Fruit fly (Drosophila melanogaster) whole organism, embryonic: Measurements from ENCODE around the gene CG10195.
A peak's percentile ranks its signal among the peaks of the same experiment; 100 is the strongest.

Experiments used
- CG10431 ChIP-seq: fragments of 200-800 bp; sonication (Bioruptor generic); optimal IDR thresholded peaks from 3 replicates; lab custom pipeline; 2018; ENCODE audit warnings: missing biosample characterization, mild to moderate bottlenecking, missing genetic modification characterization
- CG10462 ChIP-seq: fragments of 200-800 bp; sonication (Bioruptor generic); optimal IDR thresholded peaks from 2 replicates; lab custom pipeline; 2016; ENCODE audit warnings: missing biosample characterization, missing genetic modification characterization
- CG12391 ChIP-seq: fragments of 200-800 bp; sonication (Bioruptor generic); optimal IDR thresholded peaks from 3 replicates; lab custom pipeline; 2018; ENCODE audit warnings: missing biosample characterization, mild to moderate bottlenecking, missing genetic modification characterization, moderate library complexity
- CG13123 ChIP-seq: fragments of 200-800 bp; sonication (Bioruptor generic); optimal IDR thresholded peaks from 2 replicates; lab custom pipeline; 2016; ENCODE audit warnings: missing biosample characterization, missing genetic modification characterization
- CG1529 ChIP-seq: fragments of 200-800 bp; sonication (Bioruptor generic); optimal IDR thresholded peaks from 3 replicates; lab custom pipeline; 2018; ENCODE audit warnings: missing biosample characterization, missing genetic modification characterization
- CG15514 ChIP-seq: fragments of 200-800 bp; sonication (Bioruptor generic); optimal IDR thresholded peaks from 3 replicates; lab custom pipeline; 2017; ENCODE audit warnings: missing biosample characterization, missing genetic modification characterization, mild to moderate bottlenecking, moderate library complexity, missing genetic modification reagents
- CG16779 ChIP-seq: fragments of 200-800 bp; sonication (Bioruptor generic); IDR thresholded peaks from 2 replicates; pipeline ENCODE4 v1.3.6; 2022; ENCODE audit warnings: missing biosample characterization, missing genetic modification characterization
- CG16815 ChIP-seq: fragments of 200-800 bp; sonication (Bioruptor generic); optimal IDR thresholded peaks from 3 replicates; lab custom pipeline; 2017; ENCODE audit warnings: missing biosample characterization, mild to moderate bottlenecking, missing genetic modification characterization
- CG18262 ChIP-seq: fragments of 200-800 bp; optimal IDR thresholded peaks from 3 replicates; lab custom pipeline; 2019; ENCODE audit warnings: missing biosample characterization, mild to moderate bottlenecking, missing genetic modification characterization, moderate library complexity
- CG18476 ChIP-seq: fragments of 200-800 bp; sonication (Bioruptor generic); optimal IDR thresholded peaks from 2 replicates; lab custom pipeline; 2016; ENCODE audit warnings: missing biosample characterization, mild to moderate bottlenecking, missing genetic modification characterization
- CG18619 ChIP-seq: fragments of 200-800 bp; sonication (Bioruptor generic); optimal IDR thresholded peaks from 3 replicates; lab custom pipeline; 2017; ENCODE audit warnings: missing biosample characterization, mild to moderate bottlenecking, missing genetic modification characterization
- CG30020 ChIP-seq: fragments of 200-800 bp; optimal IDR thresholded peaks from 2 replicates; lab custom pipeline; 2019; ENCODE audit warnings: missing biosample characterization, mild to moderate bottlenecking, missing genetic modification characterization, moderate library complexity
- CG31441 ChIP-seq: fragments of 200-800 bp; sonication (Bioruptor generic); IDR thresholded peaks from 2 replicates; pipeline ENCODE4 v1.3.6; 2022; ENCODE audit warnings: missing biosample characterization, missing genetic modification characterization
- CG3163 ChIP-seq: fragments of 200-800 bp; sonication (Bioruptor generic); optimal IDR thresholded peaks from 3 replicates; lab custom pipeline; 2016; ENCODE audit warnings: missing biosample characterization, missing genetic modification characterization
- CG32772 ChIP-seq: fragments of 200-800 bp; sonication (Bioruptor generic); IDR thresholded peaks from 2 replicates; pipeline ENCODE4 v1.3.6; 2022; ENCODE audit warnings: missing biosample characterization, missing genetic modification characterization
- CG4617 ChIP-seq: fragments of 200-800 bp; sonication (Bioruptor generic); optimal IDR thresholded peaks from 3 replicates; lab custom pipeline; 2016; ENCODE audit warnings: missing biosample characterization, missing genetic modification characterization, borderline replicate concordance
- CG6689 ChIP-seq: fragments of 200-800 bp; sonication (Bioruptor generic); IDR thresholded peaks from 2 replicates; pipeline ENCODE4 v1.3.6; 2022; ENCODE audit warnings: missing biosample characterization, missing genetic modification characterization
- CG8359 ChIP-seq: fragments of 200-800 bp; sonication (Bioruptor generic); optimal IDR thresholded peaks from 2 replicates; lab custom pipeline; 2017; ENCODE audit warnings: missing biosample characterization, mild to moderate bottlenecking, missing genetic modification characterization, borderline replicate concordance
- ERR ChIP-seq: fragments of 200-800 bp; sonication (Bioruptor generic); optimal IDR thresholded peaks from 2 replicates; lab custom pipeline; 2016; ENCODE audit warnings: missing biosample characterization, missing genetic modification characterization
- HmgD ChIP-seq: fragments of 200-800 bp; sonication (Bioruptor generic); optimal IDR thresholded peaks from 3 replicates; lab custom pipeline; 2016; ENCODE audit warnings: missing biosample characterization, missing genetic modification characterization
- Hr51 ChIP-seq, 2 experiments: fragments of 200-800 bp; sonication (Bioruptor generic); optimal IDR thresholded peaks; 2 replicates in 1 of 2; 3 replicates in 1 of 2; lab custom pipeline; 2016 to 2018; ENCODE audit warnings: missing biosample characterization in 2 of 2, missing genetic modification characterization in 2 of 2, mild to moderate bottlenecking in 1 of 2, moderate library complexity in 1 of 2
- Lhr ChIP-seq: fragments of 200-800 bp; sonication (Bioruptor generic); optimal IDR thresholded peaks from 3 replicates; lab custom pipeline; 2017; ENCODE audit warnings: mild to moderate bottlenecking, missing biosample characterization, missing genetic modification reagents, missing genetic modification characterization
- Meics ChIP-seq: fragments of 200-800 bp; sonication (Bioruptor generic); optimal IDR thresholded peaks from 2 replicates; lab custom pipeline; 2017; ENCODE audit warnings: missing biosample characterization, mild to moderate bottlenecking, missing genetic modification characterization
- NC2α ChIP-seq: fragments of 200-800 bp; sonication (Bioruptor generic); optimal IDR thresholded peaks from 2 replicates; lab custom pipeline; 2016; ENCODE audit warnings: missing biosample characterization, missing genetic modification characterization
- Pdp1 ChIP-seq, 2 experiments: fragments of 200-800 bp; sonication (Bioruptor generic); optimal IDR thresholded peaks; 3 replicates each; lab custom pipeline; 2016; ENCODE audit warnings: missing biosample characterization in 2 of 2, missing genetic modification characterization in 2 of 2, mild to moderate bottlenecking in 1 of 2, moderate library complexity in 1 of 2
- Scr ChIP-seq: fragments of 200-800 bp; sonication (Bioruptor generic); IDR thresholded peaks from 2 replicates; pipeline ENCODE4 v1.3.6; 2022; ENCODE audit warnings: missing biosample characterization, missing genetic modification characterization; ENCODE audit not compliant: partially characterized antibody
- Side ChIP-seq: fragments of 200-800 bp; sonication (Bioruptor generic); optimal IDR thresholded peaks from 2 replicates; lab custom pipeline; 2016; ENCODE audit warnings: missing biosample characterization, missing genetic modification characterization
- Six4 ChIP-seq: fragments of 200-800 bp; sonication (Bioruptor generic); optimal IDR thresholded peaks from 2 replicates; lab custom pipeline; 2016; ENCODE audit warnings: missing biosample characterization, missing genetic modification characterization
- Xbp1 ChIP-seq: fragments of 200-800 bp; sonication (Bioruptor generic); optimal IDR thresholded peaks from 3 replicates; lab custom pipeline; 2016; ENCODE audit warnings: missing biosample characterization, mild to moderate bottlenecking, missing genetic modification characterization
- Xrp1 ChIP-seq: fragments of 200-800 bp; sonication (Bioruptor generic); IDR thresholded peaks from 2 replicates; pipeline ENCODE4 v1.3.6; 2022; ENCODE audit warnings: missing biosample characterization, missing genetic modification characterization
- ac ChIP-seq: fragments of 200-800 bp; sonication (Bioruptor generic); optimal IDR thresholded peaks from 3 replicates; lab custom pipeline; 2017; ENCODE audit warnings: missing biosample characterization, mild to moderate bottlenecking, missing genetic modification characterization
- al ChIP-seq: fragments of 200-800 bp; sonication (Bioruptor generic); IDR thresholded peaks from 2 replicates; pipeline ENCODE4 v1.3.6; 2022; ENCODE audit warnings: missing biosample characterization, missing genetic modification characterization
- ap ChIP-seq: fragments of 200-800 bp; sonication (Bioruptor generic); IDR thresholded peaks from 2 replicates; pipeline ENCODE4 v1.3.6; 2022; ENCODE audit warnings: missing biosample characterization, missing genetic modification characterization
- bab2 ChIP-seq: fragments of 200-800 bp; sonication (Bioruptor generic); optimal IDR thresholded peaks from 2 replicates; lab custom pipeline; 2016; ENCODE audit warnings: missing biosample characterization, missing genetic modification characterization
- bbx ChIP-seq: fragments of 200-800 bp; sonication (Bioruptor generic); IDR thresholded peaks from 2 replicates; pipeline ENCODE4 v1.3.6; 2022; ENCODE audit warnings: missing biosample characterization, missing genetic modification characterization; ENCODE audit not compliant: partially characterized antibody
- ci ChIP-seq: fragments of 200-800 bp; sonication (Bioruptor generic); IDR thresholded peaks from 3 replicates; pipeline ENCODE4 v1.3.6; 2022; ENCODE audit warnings: missing biosample characterization, missing genetic modification characterization
- crc ChIP-seq: fragments of 200-800 bp; sonication (Bioruptor generic); optimal IDR thresholded peaks from 2 replicates; lab custom pipeline; 2016; ENCODE audit warnings: missing biosample characterization, missing genetic modification characterization
- fd102C ChIP-seq: fragments of 200-800 bp; sonication (Bioruptor generic); optimal IDR thresholded peaks from 2 replicates; lab custom pipeline; 2018; ENCODE audit warnings: missing biosample characterization, mild to moderate bottlenecking, missing genetic modification characterization, moderate library complexity
- fd3F ChIP-seq: fragments of 200-800 bp; sonication (Bioruptor generic); optimal IDR thresholded peaks from 2 replicates; lab custom pipeline; 2018; ENCODE audit warnings: missing biosample characterization, mild to moderate bottlenecking, missing genetic modification characterization, moderate library complexity
- fu2 ChIP-seq: fragments of 200-800 bp; sonication (Bioruptor generic); optimal IDR thresholded peaks from 2 replicates; lab custom pipeline; 2016; ENCODE audit warnings: missing biosample characterization, missing genetic modification characterization
- gfzf ChIP-seq: fragments of 200-800 bp; sonication (Bioruptor generic); optimal IDR thresholded peaks from 2 replicates; lab custom pipeline; 2016; ENCODE audit warnings: missing biosample characterization, mild to moderate bottlenecking, missing genetic modification characterization, moderate library complexity
- h ChIP-seq: fragments of >200 bp; optimal IDR thresholded peaks from 2 replicates; lab custom pipeline; 2017
- lilli ChIP-seq: fragments of 200-800 bp; sonication (Bioruptor generic); optimal IDR thresholded peaks from 3 replicates; lab custom pipeline; 2016; ENCODE audit warnings: missing biosample characterization, missing genetic modification characterization
- slp2 ChIP-seq: fragments of 200-800 bp; sonication (Bioruptor generic); optimal IDR thresholded peaks from 2 replicates; lab custom pipeline; 2016; ENCODE audit warnings: missing biosample characterization, missing genetic modification characterization
- tgo ChIP-seq: fragments of 200-800 bp; sonication (Bioruptor generic); IDR thresholded peaks from 3 replicates; pipeline ENCODE4 v1.3.6; 2022; ENCODE audit warnings: missing biosample characterization, missing genetic modification characterization
- tio ChIP-seq: fragments of 200-800 bp; sonication (Bioruptor generic); optimal IDR thresholded peaks from 2 replicates; lab custom pipeline; 2017; ENCODE audit warnings: missing biosample characterization, missing genetic modification characterization, inconsistent platforms
- tna ChIP-seq: fragments of 200-800 bp; sonication (Bioruptor generic); IDR thresholded peaks from 2 replicates; pipeline ENCODE4 v1.3.6; 2022; ENCODE audit warnings: missing biosample characterization, missing genetic modification characterization; ENCODE audit not compliant: partially characterized antibody
- twi ChIP-seq: fragments of 200-800 bp; optimal IDR thresholded peaks from 2 replicates; lab custom pipeline; 2019; ENCODE audit warnings: missing biosample characterization, mild to moderate bottlenecking, missing genetic modification characterization, moderate library complexity
- unpg ChIP-seq: fragments of 200-800 bp; sonication (Bioruptor generic); optimal IDR thresholded peaks from 3 replicates; lab custom pipeline; 2018; ENCODE audit warnings: missing biosample characterization, mild to moderate bottlenecking, missing genetic modification characterization, moderate library complexity
- wdn ChIP-seq: fragments of 200-800 bp; sonication (Bioruptor generic); IDR thresholded peaks from 2 replicates; pipeline ENCODE4 v1.3.6; 2022; ENCODE audit warnings: missing biosample characterization, missing genetic modification characterization
- wek ChIP-seq: fragments of 200-800 bp; sonication (Bioruptor generic); optimal IDR thresholded peaks from 3 replicates; lab custom pipeline; 2018; ENCODE audit warnings: missing biosample characterization, mild to moderate bottlenecking, missing genetic modification characterization, moderate library complexity
- zfh2 ChIP-seq: fragments of 200-800 bp; sonication (Bioruptor generic); optimal IDR thresholded peaks from 2 replicates; lab custom pipeline; 2016; ENCODE audit warnings: missing biosample characterization, missing genetic modification characterization

The CG10195 gene

DNA sequence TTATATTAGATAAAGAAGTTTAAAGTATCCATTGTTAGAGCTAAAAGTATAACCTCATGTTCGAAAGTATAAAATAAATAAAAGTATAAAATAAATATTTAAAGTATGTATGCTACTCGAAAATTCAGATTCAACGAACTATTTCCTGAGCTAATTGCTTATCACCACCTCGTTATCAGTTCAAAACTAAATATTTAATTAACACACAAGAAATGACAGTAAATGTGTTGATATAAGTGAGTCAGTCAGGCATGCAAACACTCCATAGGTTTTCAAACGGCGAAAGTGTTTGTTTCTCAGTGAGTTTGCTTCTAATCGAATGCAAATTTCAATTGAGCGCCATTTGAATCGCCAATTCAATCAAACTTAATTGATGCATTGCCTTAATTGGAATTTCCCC, 50.2 kb downstream of the CG10195 start (continued):
- TF ChIP-seq fd102C (GFP tag; lab: Kevin White, UChicago) (peak; percentile 79), HmgD (no peak), h (lab: Kevin White, UChicago) (no peak), CG13123 (GFP tag; lab: Kevin White, UChicago) (no peak), tna (GFP tag; lab: Robert Waterston, UW) (no peak), Scr (GFP tag; lab: Robert Waterston, UW) (no peak), tio (GFP tag; lab: Kevin White, UChicago) (no peak), fu2 (no peak), ap (GFP tag; lab: Robert Waterston, UW) (no peak), NC2α (GFP tag; lab: Kevin White, UChicago) (no peak), CG15514 (GFP tag; lab: Kevin White, UChicago) (peak; percentile 27), crc (GFP tag; lab: Kevin White, UChicago) (no peak), unpg (GFP tag; lab: Kevin White, UChicago) (peak; percentile 61), ci (GFP tag; lab: Robert Waterston, UW) (peak; percentile 56; the same call in 1 of the 3 replicates), Lhr (GFP tag; lab: Kevin White, UChicago) (peak; percentile 33), CG18262 (peak; percentile 67), CG30020 (tag; lab: Kevin White, UChicago) (no peak), ERR (no peak), Xrp1 (GFP tag; lab: Robert Waterston, UW) (peak; percentile 68), CG16779 (GFP tag; lab: Robert Waterston, UW) (no peak), wek (GFP tag; lab: Kevin White, UChicago) (peak; percentile 85), zfh2 (GFP tag; lab: Kevin White, UChicago) (no peak), gfzf (GFP tag; lab: Kevin White, UChicago) (no peak), CG8359 (peak; percentile 75), al (no peak), CG10462 (no peak), CG3163 (no peak), Hr51 (GFP tag; optimal IDR thresholded peaks at IDR 0.05; lab: Kevin White, UChicago) (no peak), CG4617 (GFP tag; lab: Kevin White, UChicago) (no peak), Xbp1 (GFP tag; lab: Kevin White, UChicago) (no peak), fd3F (GFP tag; lab: Kevin White, UChicago) (no peak), CG32772 (GFP tag; lab: Robert Waterston, UW) (no peak), bbx (GFP tag; lab: Robert Waterston, UW) (no peak), slp2 (GFP tag; lab: Kevin White, UChicago) (no peak), CG18619 (no peak), tgo (GFP tag; lab: Robert Waterston, UW) (no peak), Six4 (no peak), twi (no peak), bab2 (GFP tag; lab: Kevin White, UChicago) (no peak), CG6689 (GFP tag; lab: Robert Waterston, UW) (no peak), Meics (GFP tag; lab: Kevin White, UChicago) (peak; percentile 27), CG12391 (peak; percentile 48), wdn (no peak), CG31441 (GFP tag; lab: Robert Waterston, UW) (peak; percentile 63), Side (GFP tag; lab: Kevin White, UChicago) (no peak), CG18476 (GFP tag; lab: Kevin White, UChicago) (no peak), CG10431 (GFP tag; lab: Kevin White, UChicago) (peak; percentile 78), lilli (GFP tag; lab: Kevin White, UChicago) (no peak), CG1529 (GFP tag; lab: Kevin White, UChicago) (peak; percentile 77), ac (GFP tag; lab: Kevin White, UChicago) (peak; percentile 83), Pdp1 (GFP tag; optimal IDR thresholded peaks at IDR 0.05; lab: Kevin White, UChicago) (peak in 1 of 2 experiments; percentile 23), CG16815 (GFP tag; lab: Kevin White, UChicago) (no peak)
